Worm (Caenorhabditis elegans): ENCODE results near the gene memi-1.

Gene memi-1

DNA sequence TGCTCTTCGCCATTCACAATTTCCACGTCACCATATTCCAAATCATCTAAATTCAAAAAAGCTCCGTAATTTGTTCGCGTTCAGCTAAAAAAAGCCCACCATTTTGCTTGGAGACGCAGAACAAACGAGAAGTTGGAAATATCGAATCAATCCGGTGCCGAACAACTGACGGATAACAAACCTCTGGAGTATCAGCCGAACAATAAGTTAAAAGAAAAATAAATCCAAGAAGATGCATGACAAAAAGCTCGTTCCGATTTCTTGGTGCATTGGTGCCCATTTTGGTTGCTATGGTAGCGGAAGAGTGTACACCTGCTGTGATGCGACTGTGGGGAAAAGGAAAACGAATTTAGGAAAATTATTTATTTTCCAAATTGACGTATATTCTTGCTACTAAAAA lies 12.7 kb downstream of the memi-1 start, which contains the start of gene tctn-1:
tctn-1 (minus strand) TSS at position 280 of the 400 bp plus-strand sequence.
- TF ChIP-seq fax-1 (tag; optimal IDR thresholded peaks at IDR 0.05): no peak
- no peak for TF ChIP-seq F13H6.1 (tag; optimal IDR thresholded peaks at IDR 0.05)
- TF ChIP-seq ttx-3 (tag; optimal IDR thresholded peaks at IDR 0.05): no peak
- no peak for TF ChIP-seq elt-2 (tag; optimal IDR thresholded peaks at IDR 0.05)
- TF ChIP-seq lin-11 (tag; optimal IDR thresholded peaks at IDR 0.05): no peak
- no peak for TF ChIP-seq nfya-1 (tag; optimal IDR thresholded peaks at IDR 0.05)
- no peak for TF ChIP-seq zip-5 (tag; optimal IDR thresholded peaks at IDR 0.05)
- TF ChIP-seq ref-2 (tag; optimal IDR thresholded peaks at IDR 0.05): no peak
- TF ChIP-seq dmd-4 (tag; optimal IDR thresholded peaks at IDR 0.05; ENCODE audit: borderline replicate concordance): no peak
- no peak for TF ChIP-seq sdc-2 (tag; optimal IDR thresholded peaks at IDR 0.05)
- no peak for TF ChIP-seq unc-3 (GFP tag; conservative IDR thresholded peaks at IDR 0.05)
- TF ChIP-seq unc-3 (tag; optimal IDR thresholded peaks at IDR 0.05): no peak
- TF ChIP-seq hlh-6 (tag; optimal IDR thresholded peaks at IDR 0.05): no peak
- TF ChIP-seq ceh-24 (tag; optimal IDR thresholded peaks at IDR 0.05): no peak
- no peak for TF ChIP-seq ama-1 (optimal IDR thresholded peaks at IDR 0.05)
- no peak for TF ChIP-seq elt-4 (tag; optimal IDR thresholded peaks at IDR 0.05)
- no peak for TF ChIP-seq ceh-19 (GFP tag; optimal IDR thresholded peaks at IDR 0.05)
- no peak for TF ChIP-seq nhr-232 (tag; optimal IDR thresholded peaks at IDR 0.05)
- no peak for TF ChIP-seq nhr-11 (tag; optimal IDR thresholded peaks at IDR 0.05)

ce11 chrIV:4745422-4745821 lies 14.8 kb downstream of the memi-1 start, which contains the start of gene timm-17B.1:
timm-17B.1 (minus strand) TSS chrIV:4745492.
- no peak for TF ChIP-seq hlh-6 (tag; optimal IDR thresholded peaks at IDR 0.05)
- TF ChIP-seq syd-9 (tag; optimal IDR thresholded peaks at IDR 0.05): no peak
- TF ChIP-seq C38D4.7 (GFP tag; optimal IDR thresholded peaks at IDR 0.05): no peak
- no peak for TF ChIP-seq ahr-1 (tag; optimal IDR thresholded peaks at IDR 0.05)
- no peak for TF ChIP-seq ceh-2 (tag; optimal IDR thresholded peaks at IDR 0.05)
- TF ChIP-seq mec-3 (tag; optimal IDR thresholded peaks at IDR 0.05; ENCODE audit: borderline replicate concordance): no peak
- TF ChIP-seq ttx-3 (tag; optimal IDR thresholded peaks at IDR 0.05): peak; percentile 36
- no peak for TF ChIP-seq C08G9.2 (tag; optimal IDR thresholded peaks at IDR 0.05)
- no peak for TF ChIP-seq che-1 (tag; optimal IDR thresholded peaks at IDR 0.05)
- TF ChIP-seq pat-9 (tag; optimal IDR thresholded peaks at IDR 0.05): no peak
- TF ChIP-seq pag-3 (tag; optimal IDR thresholded peaks at IDR 0.05; ENCODE audit: borderline replicate concordance): no peak
- TF ChIP-seq ama-1 (optimal IDR thresholded peaks at IDR 0.05): no peak
- peak; percentile 42 for TF ChIP-seq elt-2 (tag; optimal IDR thresholded peaks at IDR 0.05)
- no peak for TF ChIP-seq ceh-34 (tag; optimal IDR thresholded peaks at IDR 0.05)
- TF ChIP-seq K02D7.2 (tag; optimal IDR thresholded peaks at IDR 0.05): no peak
- no peak for TF ChIP-seq ceh-45 (GFP tag; IDR thresholded peaks at IDR 0.05)
- no peak for TF ChIP-seq ceh-18 (tag; optimal IDR thresholded peaks at IDR 0.05)
- TF ChIP-seq rnt-1 (tag; optimal IDR thresholded peaks at IDR 0.05): no peak
- TF ChIP-seq gmeb-2 (tag; optimal IDR thresholded peaks at IDR 0.05): no peak
- peak; percentile 35 for TF ChIP-seq nfya-1 (tag; optimal IDR thresholded peaks at IDR 0.05)
- TF ChIP-seq tbx-2 (tag; optimal IDR thresholded peaks at IDR 0.05): no peak
- no peak for TF ChIP-seq fax-1 (tag; optimal IDR thresholded peaks at IDR 0.05)
- TF ChIP-seq unc-86 (tag; optimal IDR thresholded peaks at IDR 0.05): no peak
- TF ChIP-seq sox-4 (tag; optimal IDR thresholded peaks at IDR 0.05): peak; percentile 6
- TF ChIP-seq fkh-10 (GFP tag; optimal IDR thresholded peaks at IDR 0.05): no peak
- no peak for TF ChIP-seq Y22D7AL.16 (tag; optimal IDR thresholded peaks at IDR 0.05)
- TF ChIP-seq ceh-6 (GFP tag; optimal IDR thresholded peaks at IDR 0.05): no peak
- no peak for TF ChIP-seq ceh-24 (tag; optimal IDR thresholded peaks at IDR 0.05)
- no peak for TF ChIP-seq ztf-16 (tag; optimal IDR thresholded peaks at IDR 0.05)
- TF ChIP-seq hlh-15 (tag; optimal IDR thresholded peaks at IDR 0.05): no peak

All from whole organism, late embryonic.